Fruit fly (Drosophila melanogaster): Measurements from ENCODE around the gene ymp.

The ymp gene

DNA sequence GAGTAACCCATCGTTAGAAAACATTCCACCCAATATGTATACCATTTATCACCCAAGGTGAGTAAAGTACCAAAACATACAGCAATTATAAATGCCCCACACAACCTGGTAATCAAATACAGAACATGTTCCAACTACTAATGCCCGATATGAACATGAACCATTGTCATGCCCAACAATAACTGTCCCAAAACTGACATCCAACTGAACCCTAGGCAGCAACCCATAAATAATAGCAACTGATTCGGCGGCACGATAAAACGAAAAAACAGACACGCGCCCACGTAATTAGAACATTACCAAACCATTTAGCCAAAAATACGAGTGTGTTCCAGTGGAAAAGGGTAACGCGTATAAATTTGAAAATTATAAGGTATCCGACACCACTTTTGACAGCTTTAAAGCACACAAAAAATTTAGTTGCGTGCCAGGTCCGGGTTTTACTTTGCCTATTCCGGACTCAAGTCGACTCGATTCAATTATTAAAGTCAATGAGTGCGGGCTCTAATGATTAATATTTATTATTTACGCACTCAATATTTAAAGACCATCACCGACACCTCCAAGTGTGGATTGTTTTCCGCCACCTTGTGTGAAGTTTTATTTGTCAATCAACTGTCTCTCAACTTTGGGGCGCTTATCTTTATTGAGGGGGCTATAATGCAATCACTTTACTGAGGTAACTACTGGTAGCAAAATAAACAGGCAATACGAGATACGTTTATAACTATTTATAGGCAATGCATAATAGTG, 65.2 kb downstream of the ymp start (continued):
- no peak for TF ChIP-seq Dip3 (GFP tag; optimal IDR thresholded peaks at IDR 0.05)
- no peak for TF ChIP-seq Hr51 (GFP tag; optimal IDR thresholded peaks at IDR 0.05)
- no peak for TF ChIP-seq CG7357 (GFP tag; IDR thresholded peaks at IDR 0.05)
- TF ChIP-seq CkIIα-i1 (GFP tag; IDR thresholded peaks at IDR 0.05): no peak
- TF ChIP-seq Dek (tag; optimal IDR thresholded peaks at IDR 0.05): no peak
- no peak for TF ChIP-seq p53 (GFP tag; optimal IDR thresholded peaks at IDR 0.05)
- no peak for TF ChIP-seq CG15696 (tag; optimal IDR thresholded peaks at IDR 0.05)
- no peak for TF ChIP-seq kah (GFP tag; optimal IDR thresholded peaks at IDR 0.05)
- peak; percentile 16 for TF ChIP-seq Fer1 (GFP tag; optimal IDR thresholded peaks at IDR 0.05)
- TF ChIP-seq H15 (GFP tag; IDR thresholded peaks at IDR 0.05): no peak
- no peak for TF ChIP-seq YL-1 (GFP tag; optimal IDR thresholded peaks at IDR 0.05)
- peak; percentile 21 for TF ChIP-seq CG15269 (tag; optimal IDR thresholded peaks at IDR 0.05)
- TF ChIP-seq CG17186 (GFP tag; optimal IDR thresholded peaks at IDR 0.05): no peak
- TF ChIP-seq cato (GFP tag; optimal IDR thresholded peaks at IDR 0.05; ENCODE audit: borderline replicate concordance): no peak
- TF ChIP-seq CG6683 (GFP tag; optimal IDR thresholded peaks at IDR 0.05): no peak
- no peak for TF ChIP-seq Mrtf (GFP tag; IDR thresholded peaks at IDR 0.05)
- TF ChIP-seq tap (tag; optimal IDR thresholded peaks at IDR 0.05): no peak
- peak; percentile 33 for TF ChIP-seq dmrt11E (tag; optimal IDR thresholded peaks at IDR 0.05)
- TF ChIP-seq D19B (GFP tag; optimal IDR thresholded peaks at IDR 0.05): no peak
- TF ChIP-seq CG2199 (GFP tag; IDR thresholded peaks at IDR 0.05): no peak
- no peak for TF ChIP-seq CG18619 (GFP tag; optimal IDR thresholded peaks at IDR 0.05)
- peak; percentile 21 for TF ChIP-seq abd-A (tag; optimal IDR thresholded peaks at IDR 0.05)
- no peak for TF ChIP-seq CG4360 (GFP tag; IDR thresholded peaks at IDR 0.05)
- peak; percentile 37 for TF ChIP-seq lab (GFP tag; optimal IDR thresholded peaks at IDR 0.05)
- TF ChIP-seq CG14667 (GFP tag; IDR thresholded peaks at IDR 0.05): no peak
- no peak for TF ChIP-seq eve (GFP tag; optimal IDR thresholded peaks at IDR 0.05)
- peak; percentile 1 for TF ChIP-seq CG17359 (tag; optimal IDR thresholded peaks at IDR 0.05)
- no peak for TF ChIP-seq Hr39 (optimal IDR thresholded peaks at IDR 0.05)
- no peak for TF ChIP-seq CG11093 (GFP tag; IDR thresholded peaks at IDR 0.05)
- no peak for TF ChIP-seq CG8290 (GFP tag; optimal IDR thresholded peaks at IDR 0.05)
- TF ChIP-seq CG8290 (tag; optimal IDR thresholded peaks at IDR 0.05): no peak
- TF ChIP-seq grau (tag; optimal IDR thresholded peaks at IDR 0.05): peak; percentile 9
- no peak for TF ChIP-seq Sox100B (GFP tag; optimal IDR thresholded peaks at IDR 0.05)
- no peak for TF ChIP-seq slbo (GFP tag; IDR thresholded peaks at IDR 0.05)
- no peak for TF ChIP-seq bcd (GFP tag; optimal IDR thresholded peaks at IDR 0.05)
- peak; percentile 6 for TF ChIP-seq CG18262 (tag; optimal IDR thresholded peaks at IDR 0.05)
- TF ChIP-seq sisA (GFP tag; IDR thresholded peaks at IDR 0.05): no peak
- no peak for TF ChIP-seq GATAe (GFP tag; conservative IDR thresholded peaks at IDR 0.05)
- no peak for TF ChIP-seq disco-r (GFP tag; optimal IDR thresholded peaks at IDR 0.05)
- TF ChIP-seq CG4707 (GFP tag; optimal IDR thresholded peaks at IDR 0.05): no peak
- no peak for TF ChIP-seq HLH3B (GFP tag; IDR thresholded peaks at IDR 0.05)
- peak; percentile 10 for TF ChIP-seq fd3F (GFP tag; optimal IDR thresholded peaks at IDR 0.05)
- TF ChIP-seq CG7839 (tag; optimal IDR thresholded peaks at IDR 0.05): peak; percentile 40
- TF ChIP-seq C15 (GFP tag; IDR thresholded peaks at IDR 0.05): no peak
- TF ChIP-seq CG10543 (GFP tag; optimal IDR thresholded peaks at IDR 0.05): peak; percentile 16
- peak; percentile 48 for TF ChIP-seq CG2678 (tag; optimal IDR thresholded peaks at IDR 0.05)
- no peak for TF ChIP-seq Bteb2 (GFP tag; optimal IDR thresholded peaks at IDR 0.05)
- TF ChIP-seq hkb (optimal IDR thresholded peaks at IDR 0.05): no peak
- TF ChIP-seq hkb (GFP tag; IDR thresholded peaks at IDR 0.05): no peak
- TF ChIP-seq Atf6 (GFP tag; IDR thresholded peaks at IDR 0.05): peak; percentile 44; the same call in 1 of the 2 replicates
- TF ChIP-seq Lim3 (GFP tag; IDR thresholded peaks at IDR 0.05): no peak

All from whole organism, embryonic.